Worm (Caenorhabditis elegans): ENCODE measurements around the gene glb-1.

Gene glb-1

ce11 chrIII:8904044-8904443 is 19.0 kb downstream of the glb-1 start, which contains the start of gene lin-9 (continued):
- peak; percentile 81 for TF ChIP-seq unc-130 (GFP tag; optimal IDR thresholded peaks at IDR 0.05)
- peak; percentile 67; the same call in 1 of the 2 replicates for TF ChIP-seq mxl-2 (GFP tag; conservative IDR thresholded peaks at IDR 0.05)
- TF ChIP-seq spr-1 (tag; optimal IDR thresholded peaks at IDR 0.05), result peak; percentile 93
- TF ChIP-seq nhr-102 (tag; optimal IDR thresholded peaks at IDR 0.05), result peak; percentile 94
- TF ChIP-seq mep-1 (tag; optimal IDR thresholded peaks at IDR 0.05), result peak; percentile 97
- peak; percentile 93 for TF ChIP-seq lin-1 (GFP tag; IDR thresholded peaks at IDR 0.05)
- no peak for TF ChIP-seq zag-1 (tag; optimal IDR thresholded peaks at IDR 0.05)
- TF ChIP-seq ZK546.5 (tag; optimal IDR thresholded peaks at IDR 0.05), result peak in 1 of 2 experiments; percentile 26
- TF ChIP-seq mxl-3 (GFP tag; optimal IDR thresholded peaks at IDR 0.05), result peak; percentile 89
- peak; percentile 88 for TF ChIP-seq nhr-48 (tag; optimal IDR thresholded peaks at IDR 0.05)
- TF ChIP-seq rbr-2 (tag; optimal IDR thresholded peaks at IDR 0.05), result peak; percentile 94
- TF ChIP-seq lin-15B (tag; optimal IDR thresholded peaks at IDR 0.05), result peak; percentile 83
- no peak for TF ChIP-seq unc-39 (tag; optimal IDR thresholded peaks at IDR 0.05)
- peak; percentile 90 for TF ChIP-seq F10B5.3 (tag; optimal IDR thresholded peaks at IDR 0.05)
- TF ChIP-seq egl-43 (GFP tag; IDR thresholded peaks at IDR 0.05), result peak; percentile 93
- peak; percentile 78; the same call in 1 of the 2 replicates for TF ChIP-seq saeg-2 (GFP tag; IDR thresholded peaks at IDR 0.05)
- peak; percentile 86; the same call in 1 of the 2 replicates for TF ChIP-seq php-3 (GFP tag; IDR thresholded peaks at IDR 0.05)
- peak; percentile 83 for TF ChIP-seq nhr-28 (tag; optimal IDR thresholded peaks at IDR 0.05)
- peak; percentile 91 for TF ChIP-seq Y48G9A.11 (GFP tag; IDR thresholded peaks at IDR 0.05)
- TF ChIP-seq lin-13 (GFP tag; optimal IDR thresholded peaks at IDR 0.05), result peak; percentile 97
- TF ChIP-seq R02D3.7 (tag; optimal IDR thresholded peaks at IDR 0.05), result no peak
- TF ChIP-seq mdt-29 (GFP tag; IDR thresholded peaks at IDR 0.05), result peak; percentile 91
- TF ChIP-seq hmg-1.1 (GFP tag; IDR thresholded peaks at IDR 0.05), result peak; percentile 98
- peak; percentile 83 for TF ChIP-seq ztf-7 (tag; optimal IDR thresholded peaks at IDR 0.05)
- TF ChIP-seq ceh-44 (GFP tag; IDR thresholded peaks at IDR 0.05), result peak; percentile 81
- TF ChIP-seq ZK337.2 (GFP tag; IDR thresholded peaks at IDR 0.05), result no peak
- TF ChIP-seq F44E2.7 (GFP tag; IDR thresholded peaks at IDR 0.05), result 0 out of 2 replicates have a peak, but pooled peaks have one; percentile 24

ce11 chrIII:8903263-8903662 is 19.8 kb downstream of the glb-1 start:
- TF ChIP-seq daf-8 (GFP tag; IDR thresholded peaks at IDR 0.05) (no peak), nhr-6 (tag; optimal IDR thresholded peaks at IDR 0.05) (no peak), nhr-77 (tag; optimal IDR thresholded peaks at IDR 0.05) (no peak), tag-97 (GFP tag; IDR thresholded peaks at IDR 0.05) (no peak), aha-1 (tag) (peak; percentile 69), daf-16 (GFP tag; optimal IDR thresholded peaks at IDR 0.05) (no peak), daf-16 (tag; optimal IDR thresholded peaks at IDR 0.05) (no peak), nhr-111 (GFP tag; optimal IDR thresholded peaks at IDR 0.05) (no peak), ZK546.5 (tag; optimal IDR thresholded peaks at IDR 0.05) (no peak)

- peak; percentile 16 for TF ChIP-seq mes-2 (tag; optimal IDR thresholded peaks at IDR 0.05; ENCODE audit: poor library complexity, severe bottlenecking)
- peak; percentile 39 for TF ChIP-seq hlh-11 (tag; optimal IDR thresholded peaks at IDR 0.05)
- peak; percentile 47 for TF ChIP-seq lin-38 (GFP tag; IDR thresholded peaks at IDR 0.05)
- peak; percentile 19; the same call in 1 of the 2 replicates for TF ChIP-seq ceh-20 (GFP tag; IDR thresholded peaks at IDR 0.05)
- TF ChIP-seq nhr-102 (tag; optimal IDR thresholded peaks at IDR 0.05), result peak; percentile 28
- TF ChIP-seq nhr-48 (tag; optimal IDR thresholded peaks at IDR 0.05), result peak; percentile 23
- peak; percentile 13 for TF ChIP-seq rbr-2 (tag; optimal IDR thresholded peaks at IDR 0.05)
- TF ChIP-seq D1046.2 (GFP tag; IDR thresholded peaks at IDR 0.05), result 0 out of 2 replicates have a peak, but pooled peaks have one; percentile 11
- 0 out of 2 replicates have a peak, but pooled peaks have one; percentile 28 for TF ChIP-seq T26A8.4 (GFP tag; IDR thresholded peaks at IDR 0.05)
- peak; percentile 16 for TF ChIP-seq dve-1 (tag; optimal IDR thresholded peaks at IDR 0.05; ENCODE audit: insufficient read depth)
- 0 out of 2 replicates have a peak, but pooled peaks have one; percentile 18 for TF ChIP-seq hmg-1.1 (GFP tag; IDR thresholded peaks at IDR 0.05)
- TF ChIP-seq php-3 (GFP tag; IDR thresholded peaks at IDR 0.05), result peak; percentile 34; the same call in 1 of the 2 replicates
- TF ChIP-seq dmd-9 (GFP tag; IDR thresholded peaks at IDR 0.05), result 0 out of 2 replicates have a peak, but pooled peaks have one; percentile 47
- TF ChIP-seq dmd-6 (GFP tag; IDR thresholded peaks at IDR 0.05), result peak; percentile 9; the same call in 1 of the 2 replicates
Observed at ce11 chrIII:8901078-8901477, 22.0 kb downstream of the glb-1 start.
